Worm (Caenorhabditis elegans) whole organism, young adult: Measurements from ENCODE around the gene D1044.6.

ENCODE experiments used
- D2030.7 ChIP-seq: fragments of 200-800 bp; sonication (Bioruptor generic); IDR thresholded peaks from 2 replicates; pipeline ENCODE4 v1.3.6; 2022; ENCODE audit warnings: missing genetic modification reagents, missing genetic modification characterization, missing compliant biosample characterization
- F52B5.7 ChIP-seq: sonication (generic microtip); optimal IDR thresholded peaks from 2 replicates; lab custom pipeline; 2016; ENCODE audit warnings: mild to moderate bottlenecking, missing genetic modification characterization, missing compliant biosample characterization
- F55B11.4 ChIP-seq: sonication (generic microtip); optimal IDR thresholded peaks from 2 replicates; lab custom pipeline; 2016; ENCODE audit warnings: missing compliant biosample characterization, missing genetic modification characterization, borderline replicate concordance; ENCODE audit not compliant: insufficient read depth
- K11D2.4 ChIP-seq: fragments of 200-800 bp; sonication (Bioruptor generic); IDR thresholded peaks from 2 replicates; pipeline ENCODE4 v1.3.6; 2022; ENCODE audit warnings: missing genetic modification reagents, missing genetic modification characterization, missing compliant biosample characterization
- K12H6.12 ChIP-seq: fragments of 200-800 bp; sonication (Bioruptor generic); optimal IDR thresholded peaks from 2 replicates; lab custom pipeline; 2018; ENCODE audit warnings: mild to moderate bottlenecking, missing genetic modification characterization, missing compliant biosample characterization
- T07F8.4 ChIP-seq: sonication (generic microtip); optimal IDR thresholded peaks from 2 replicates; lab custom pipeline; 2016; ENCODE audit warnings: mild to moderate bottlenecking, missing genetic modification characterization, moderate library complexity, missing compliant biosample characterization
- Y53F4B.3 ChIP-seq: fragments of 200-800 bp; sonication (Bioruptor generic); IDR thresholded peaks from 2 replicates; pipeline ENCODE4 v1.3.6; 2022; ENCODE audit warnings: missing genetic modification reagents, missing genetic modification characterization, missing compliant biosample characterization
- Y53G8AR.9 ChIP-seq: fragments of 200-800 bp; sonication (Bioruptor generic); conservative IDR thresholded peaks from 2 replicates; pipeline ENCODE4 v1.3.6; 2022; ENCODE audit warnings: missing genetic modification reagents, missing genetic modification characterization, missing compliant biosample characterization
- Y56A3A.18 ChIP-seq: fragments of 200-800 bp; sonication (Bioruptor generic); IDR thresholded peaks from 2 replicates; pipeline ENCODE4 v1.3.6; 2022; ENCODE audit warnings: missing genetic modification reagents, missing genetic modification characterization, missing compliant biosample characterization
- Y67H2A.10 ChIP-seq: fragments of 200-800 bp; sonication (Bioruptor generic); conservative IDR thresholded peaks from 2 replicates; pipeline ENCODE4 v1.3.6; 2022; ENCODE audit warnings: missing genetic modification reagents, missing genetic modification characterization, missing compliant biosample characterization
- Y95B8A.8 ChIP-seq: fragments of 200-800 bp; sonication (Bioruptor generic); IDR thresholded peaks from 2 replicates; pipeline ENCODE4 v1.3.6; 2022; ENCODE audit warnings: missing genetic modification reagents, missing genetic modification characterization, missing compliant biosample characterization
- akir-1 ChIP-seq: fragments of 200-800 bp; sonication (Bioruptor generic); optimal IDR thresholded peaks from 2 replicates; lab custom pipeline; 2018; ENCODE audit warnings: mild to moderate bottlenecking, missing genetic modification characterization, moderate library complexity, missing compliant biosample characterization
- aptf-3 ChIP-seq: fragments of 200-800 bp; sonication (Bioruptor generic); IDR thresholded peaks from 2 replicates; pipeline ENCODE4 v1.3.6; 2022; ENCODE audit warnings: missing genetic modification characterization, missing compliant biosample characterization
- attf-5 ChIP-seq: fragments of 200-800 bp; sonication (Bioruptor generic); optimal IDR thresholded peaks from 2 replicates; lab custom pipeline; 2018; ENCODE audit warnings: mild to moderate bottlenecking, missing genetic modification characterization, missing compliant biosample characterization
- attf-6 ChIP-seq: fragments of 200-800 bp; sonication (Bioruptor generic); IDR thresholded peaks from 2 replicates; pipeline ENCODE4 v1.3.6; 2022; ENCODE audit warnings: missing genetic modification reagents, missing genetic modification characterization, missing compliant biosample characterization
- bed-2 ChIP-seq: fragments of 200-800 bp; sonication (Bioruptor generic); IDR thresholded peaks from 2 replicates; pipeline ENCODE4 v1.3.6; 2022; ENCODE audit warnings: missing genetic modification reagents, missing genetic modification characterization, missing compliant biosample characterization
- cebp-1 ChIP-seq, 2 experiments: fragments of 200-800 bp in 1 of 2; sonication (Bioruptor generic) in 1 of 2; sonication (generic microtip) in 1 of 2; IDR thresholded peaks in 1 of 2; optimal IDR thresholded peaks in 1 of 2; 2 replicates each; pipeline versions ENCODE4 v1.3.6 to Lab custom; 2017 to 2022; ENCODE audit warnings: missing compliant biosample characterization in 2 of 2, missing genetic modification characterization in 2 of 2, mild to moderate bottlenecking in 1 of 2, missing genetic modification reagents in 1 of 2, moderate library complexity in 1 of 2
- ceh-91 ChIP-seq: fragments of 200-800 bp; sonication (Bioruptor generic); IDR thresholded peaks from 2 replicates; pipeline ENCODE4 v1.3.6; 2022; ENCODE audit warnings: missing genetic modification reagents, missing genetic modification characterization, missing compliant biosample characterization
- him-1 ChIP-seq: sonication (generic microtip); optimal IDR thresholded peaks from 2 replicates; lab custom pipeline; 2016; ENCODE audit warnings: missing genotype, missing genetic modification reagents, missing genetic modification characterization, missing compliant biosample characterization
- hlh-26 ChIP-seq: fragments of 200-800 bp; sonication (Bioruptor generic); conservative IDR thresholded peaks from 2 replicates; pipeline ENCODE4 v1.3.6; 2022; ENCODE audit warnings: missing genetic modification reagents, missing genetic modification characterization, missing compliant biosample characterization
- hmg-20 ChIP-seq: fragments of 200-800 bp; sonication (Bioruptor generic); IDR thresholded peaks from 2 replicates; pipeline ENCODE4 v1.3.6; 2022; ENCODE audit warnings: missing genetic modification reagents, missing genetic modification characterization, missing compliant biosample characterization
- hrde-1 ChIP-seq: sonication (generic microtip); optimal IDR thresholded peaks from 2 replicates; lab custom pipeline; 2016; ENCODE audit warnings: missing genetic modification characterization, mild to moderate bottlenecking, missing compliant biosample characterization, moderate library complexity, missing genotype, missing genetic modification reagents, borderline replicate concordance
- hsf-1 ChIP-seq: fragments of 200-800 bp; sonication (Bioruptor generic); IDR thresholded peaks from 2 replicates; pipeline ENCODE4 v1.3.6; 2022; ENCODE audit warnings: missing genetic modification reagents, missing genetic modification characterization, missing compliant biosample characterization
- let-526 ChIP-seq: fragments of 200-800 bp; sonication (Bioruptor generic); IDR thresholded peaks from 2 replicates; pipeline ENCODE4 v1.3.6; 2022; ENCODE audit warnings: missing genetic modification reagents, missing genetic modification characterization, missing compliant biosample characterization
- lin-35 ChIP-seq, 3 experiments: fragments of 150-350 bp in 2 of 3; sonication (generic microtip) in 1 of 3; optimal IDR thresholded peaks; 2 replicates each; lab custom pipeline; 2014 to 2018; ENCODE audit warnings: missing biosample characterization in 3 of 3, missing genetic modification characterization in 3 of 3, missing genetic modification reagents in 3 of 3
- lsl-1 ChIP-seq: fragments of 200-800 bp; sonication (Bioruptor generic); optimal IDR thresholded peaks from 2 replicates; lab custom pipeline; 2018; ENCODE audit warnings: mild to moderate bottlenecking, missing genetic modification characterization, moderate library complexity, missing compliant biosample characterization
- lsy-27 ChIP-seq: sonication (generic microtip); optimal IDR thresholded peaks from 2 replicates; lab custom pipeline; 2017; ENCODE audit warnings: missing genetic modification characterization, mild to moderate bottlenecking, missing compliant biosample characterization, antibody characterized with exemption, missing genotype, borderline replicate concordance; ENCODE audit not compliant: insufficient read depth
- madf-10 ChIP-seq: sonication (generic microtip); optimal IDR thresholded peaks from 2 replicates; lab custom pipeline; 2016; ENCODE audit warnings: mild to moderate bottlenecking, missing genetic modification characterization, missing compliant biosample characterization
- madf-8 ChIP-seq: fragments of 200-800 bp; sonication (Bioruptor generic); conservative IDR thresholded peaks from 2 replicates; pipeline ENCODE4 v1.3.6; 2022; ENCODE audit warnings: missing genetic modification reagents, missing genetic modification characterization, missing compliant biosample characterization
- mcd-1 ChIP-seq: fragments of 200-800 bp; sonication (Bioruptor generic); IDR thresholded peaks from 2 replicates; pipeline ENCODE4 v1.3.6; 2022; ENCODE audit warnings: missing genetic modification reagents, missing genetic modification characterization, missing compliant biosample characterization
- mxl-1 ChIP-seq: sonication (generic microtip); optimal IDR thresholded peaks from 2 replicates; lab custom pipeline; 2016; ENCODE audit warnings: missing genetic modification characterization, missing compliant biosample characterization
- nfyb-1 ChIP-seq: fragments of 200-800 bp; sonication (Bioruptor generic); IDR thresholded peaks from 2 replicates; pipeline ENCODE4 v1.3.6; 2022; ENCODE audit warnings: missing genetic modification reagents, missing genetic modification characterization, missing compliant biosample characterization
- rcor-1 ChIP-seq: fragments of 200-800 bp; sonication (Bioruptor generic); IDR thresholded peaks from 2 replicates; pipeline ENCODE4 v1.3.6; 2022; ENCODE audit warnings: missing genetic modification reagents, missing genetic modification characterization, missing compliant biosample characterization
- sdz-38 ChIP-seq: sonication (generic microtip); optimal IDR thresholded peaks from 2 replicates; lab custom pipeline; 2016; ENCODE audit warnings: missing genotype, missing genetic modification characterization, missing compliant biosample characterization
- snpc-4 ChIP-seq, 5 experiments: fragments of 150-350 bp in 1 of 5; sonication (generic microtip) in 4 of 5; optimal IDR thresholded peaks; 2 replicates each; lab custom pipeline; 2014 to 2018; ENCODE audit warnings: missing genetic modification characterization in 5 of 5, missing biosample characterization in 3 of 5, antibody characterized with exemption in 2 of 5, mild to moderate bottlenecking in 2 of 5, missing compliant biosample characterization in 2 of 5, missing genotype in 2 of 5, moderate library complexity in 2 of 5, missing genetic modification reagents in 1 of 5
- tlf-1 ChIP-seq: fragments of 200-800 bp; sonication (Bioruptor generic); optimal IDR thresholded peaks from 2 replicates; lab custom pipeline; 2018; ENCODE audit warnings: mild to moderate bottlenecking, missing genetic modification characterization, missing compliant biosample characterization
- unc-62 ChIP-seq: fragments of 150-350 bp; optimal IDR thresholded peaks from 2 replicates; lab custom pipeline; 2014; ENCODE audit warnings: missing biosample characterization, missing genetic modification reagents, missing genetic modification characterization
- xnd-1 ChIP-seq: sonication (generic microtip); optimal IDR thresholded peaks from 2 replicates; lab custom pipeline; 2016; ENCODE audit warnings: missing genotype, missing genetic modification reagents, missing genetic modification characterization, missing compliant biosample characterization
- zfh-2 ChIP-seq: fragments of 200-800 bp; sonication (Bioruptor generic); conservative IDR thresholded peaks from 2 replicates; pipeline ENCODE4 v1.3.6; 2022; ENCODE audit warnings: missing genetic modification reagents, missing genetic modification characterization, missing compliant biosample characterization
- ztf-22 ChIP-seq: fragments of 200-800 bp; sonication (Bioruptor generic); optimal IDR thresholded peaks from 2 replicates; lab custom pipeline; 2018; ENCODE audit warnings: mild to moderate bottlenecking, missing genetic modification characterization, moderate library complexity, missing compliant biosample characterization
- ztf-28 ChIP-seq: fragments of 200-800 bp; sonication (Bioruptor generic); IDR thresholded peaks from 2 replicates; pipeline ENCODE4 v1.3.6; 2022; ENCODE audit warnings: missing genetic modification reagents, missing genetic modification characterization, missing compliant biosample characterization
- ztf-6 ChIP-seq: fragments of 200-800 bp; sonication (Bioruptor generic); IDR thresholded peaks from 2 replicates; pipeline ENCODE4 v1.3.6; 2022; ENCODE audit warnings: missing genetic modification reagents, missing genetic modification characterization, missing compliant biosample characterization

The D1044.6 gene

ce11 chrIII:5564799-5565198, 21.8 kb upstream of the D1044.6 start, which contains the start of gene mlc-3:
Gene mlc-3, plus strand, starts transcription at chrIII:5565025.
- no peak for TF ChIP-seq nfyb-1 (GFP tag; lab: Robert Waterston, UW)
- TF ChIP-seq Y67H2A.10: no peak
- no peak for TF ChIP-seq tlf-1 (GFP tag; lab: Kevin White, UChicago)
- TF ChIP-seq zfh-2 (GFP tag; lab: Robert Waterston, UW): peak; percentile 64
- TF ChIP-seq snpc-4 (GFP tag; optimal IDR thresholded peaks at IDR 0.05; lab: Kevin White, UChicago): no peak
- no peak for TF ChIP-seq snpc-4 (tag; optimal IDR thresholded peaks at IDR 0.05; lab: Kevin White, UChicago)
- TF ChIP-seq Y56A3A.18 (GFP tag; lab: Robert Waterston, UW): no peak
- no peak for TF ChIP-seq mcd-1
- TF ChIP-seq him-1 (tag; lab: Kevin White, UChicago): peak; percentile 47
- TF ChIP-seq rcor-1: no peak
- TF ChIP-seq cebp-1 (GFP tag; IDR thresholded peaks at IDR 0.05; lab: Robert Waterston, UW): no peak
- TF ChIP-seq cebp-1 (tag; optimal IDR thresholded peaks at IDR 0.05; lab: Kevin White, UChicago): peak; percentile 15
- no peak for TF ChIP-seq lsy-27
- TF ChIP-seq lsl-1: no peak
- TF ChIP-seq ceh-91: no peak
- no peak for TF ChIP-seq mxl-1 (tag; lab: Kevin White, UChicago)
- TF ChIP-seq let-526 (GFP tag; lab: Robert Waterston, UW): no peak
- TF ChIP-seq aptf-3 (GFP tag; lab: Robert Waterston, UW): no peak
- TF ChIP-seq ztf-28 (GFP tag; lab: Robert Waterston, UW): 0 out of 2 replicates have a peak, but pooled peaks have one; percentile 69
- no peak for TF ChIP-seq lin-35 (GFP tag; optimal IDR thresholded peaks at IDR 0.05; lab: Kevin White, UChicago)
- no peak for TF ChIP-seq K11D2.4 (GFP tag; lab: Robert Waterston, UW)
- no peak for TF ChIP-seq unc-62 (GFP tag; lab: Kevin White, UChicago)
- TF ChIP-seq T07F8.4 (tag; lab: Kevin White, UChicago): no peak
- TF ChIP-seq D2030.7 (GFP tag; lab: Robert Waterston, UW): no peak
- no peak for TF ChIP-seq sdz-38 (tag; lab: Kevin White, UChicago)
- no peak for TF ChIP-seq akir-1 (GFP tag; lab: Kevin White, UChicago)
- no peak for TF ChIP-seq attf-5
- no peak for TF ChIP-seq madf-10 (tag; lab: Kevin White, UChicago)
- TF ChIP-seq Y53G8AR.9 (GFP tag; lab: Robert Waterston, UW): 0 out of 2 replicates have a peak, but pooled peaks have one; percentile 46
- TF ChIP-seq xnd-1 (tag; lab: Kevin White, UChicago): no peak
- TF ChIP-seq hlh-26 (GFP tag; lab: Robert Waterston, UW): no peak
- TF ChIP-seq attf-6 (GFP tag; lab: Robert Waterston, UW): no peak
- no peak for TF ChIP-seq F55B11.4 (tag; lab: Kevin White, UChicago)
- no peak for TF ChIP-seq Y53F4B.3 (GFP tag; lab: Robert Waterston, UW)

DNA sequence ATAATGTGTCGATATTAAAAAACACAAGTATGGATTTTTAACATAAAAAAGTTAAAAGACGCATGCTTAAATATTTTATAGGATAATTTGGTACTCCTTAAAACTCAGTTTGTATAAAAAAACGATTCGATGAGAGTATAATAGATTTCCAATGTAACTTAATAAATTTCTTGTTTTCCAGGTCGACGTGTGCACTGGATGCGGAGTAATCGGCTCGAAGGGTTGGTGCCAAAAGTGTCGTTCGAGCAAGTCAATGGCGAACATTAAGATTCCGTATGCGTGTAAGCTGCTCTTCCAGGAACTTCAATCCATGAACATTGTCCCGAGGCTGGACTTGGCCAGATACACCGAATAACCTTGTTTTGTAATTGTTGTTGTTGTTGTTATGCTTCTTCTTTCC, 21.3 kb upstream of the D1044.6 start:
- TF ChIP-seq hrde-1 (tag; lab: Kevin White, UChicago) (no peak), lsy-27 (no peak), madf-8 (GFP tag; lab: Robert Waterston, UW) (no peak), Y95B8A.8 (no peak), Y67H2A.10 (no peak), bed-2 (GFP tag; lab: Robert Waterston, UW) (no peak), attf-6 (GFP tag; lab: Robert Waterston, UW) (no peak), hsf-1 (no peak), unc-62 (GFP tag; lab: Kevin White, UChicago) (no peak), hmg-20 (GFP tag; lab: Robert Waterston, UW) (no peak), ztf-6 (GFP tag; lab: Robert Waterston, UW) (no peak), ztf-22 (no peak), K12H6.12 (tag; lab: Kevin White, UChicago) (no peak), F55B11.4 (tag; lab: Kevin White, UChicago) (no peak), F52B5.7 (tag; lab: Kevin White, UChicago) (no peak), let-526 (GFP tag; lab: Robert Waterston, UW) (no peak)
